Worm (Caenorhabditis elegans): ENCODE measurements around the gene mec-15.

DNA sequence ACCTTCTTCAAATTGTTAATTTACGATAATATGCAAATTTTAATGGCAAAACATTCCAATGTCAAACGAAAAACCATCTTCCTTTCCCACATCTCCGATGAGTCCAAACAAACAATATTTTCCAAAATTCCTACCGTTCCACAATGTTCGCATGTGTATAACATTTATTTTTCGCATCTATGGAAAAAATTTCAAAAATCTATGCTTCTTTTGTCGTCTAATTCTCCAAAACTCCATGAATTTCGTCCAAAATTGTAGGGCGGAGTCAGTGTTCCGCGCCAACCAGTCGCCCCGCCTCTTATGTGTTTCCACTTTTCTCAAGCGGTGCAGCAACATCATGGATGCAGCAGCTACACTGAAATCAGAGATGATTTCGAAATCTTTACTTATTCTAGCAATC, 8.5 kb downstream of the mec-15 start, which contains the start of gene T01E8.8:
- TF ChIP-seq snpc-1.3 (tag; optimal IDR thresholded peaks at IDR 0.05; ENCODE audit: insufficient read depth) (no peak), dpl-1 (GFP tag; optimal IDR thresholded peaks at IDR 0.05) (no peak), mel-28 (tag; optimal IDR thresholded peaks at IDR 0.05; ENCODE audit: borderline replicate concordance) (no peak), xnd-1 (tag; optimal IDR thresholded peaks at IDR 0.05) (no peak), hrde-1 (tag; optimal IDR thresholded peaks at IDR 0.05; ENCODE audit: borderline replicate concordance) (no peak), snpc-4 (GFP tag; optimal IDR thresholded peaks at IDR 0.05) (no peak), snpc-4 (tag; optimal IDR thresholded peaks at IDR 0.05) (no peak), ztf-6 (GFP tag; IDR thresholded peaks at IDR 0.05) (no peak)

All from whole organism, young adult.